Worm (Caenorhabditis elegans) whole organism, L2 larva: ENCODE results near the gene F55A11.4.
A peak's percentile ranks its signal among the peaks of the same experiment; 100 is the strongest.

Experiments
- F13H6.1 ChIP-seq: sonication (generic microtip); optimal IDR thresholded peaks from 2 replicates; lab custom pipeline; 2016; ENCODE audit warnings: missing genetic modification characterization, missing compliant biosample characterization
- R02D3.7 ChIP-seq: fragments of 150-350 bp; optimal IDR thresholded peaks from 2 replicates; lab custom pipeline; 2014; ENCODE audit warnings: missing biosample characterization, missing genetic modification characterization
- Y55F3AM.14 ChIP-seq: fragments of 200-800 bp; sonication (Bioruptor generic); optimal IDR thresholded peaks from 2 replicates; lab custom pipeline; 2018; ENCODE audit warnings: mild to moderate bottlenecking, missing genetic modification characterization, missing compliant biosample characterization
- ZK546.5 ChIP-seq: sonication (generic microtip); optimal IDR thresholded peaks from 2 replicates; lab custom pipeline; 2017; ENCODE audit warnings: missing biosample characterization, missing genetic modification characterization
- alr-1 ChIP-seq: fragments of 150-350 bp; optimal IDR thresholded peaks from 2 replicates; lab custom pipeline; 2014; ENCODE audit warnings: missing biosample characterization, missing genetic modification characterization
- ama-1 ChIP-seq: fragments of 150-350 bp; optimal IDR thresholded peaks from 2 replicates; lab custom pipeline; 2018; ENCODE audit warnings: inconsistent platforms
- blmp-1 ChIP-seq: sonication (generic microtip); optimal IDR thresholded peaks from 2 replicates; lab custom pipeline; 2017; ENCODE audit warnings: missing genetic modification characterization, mild to moderate bottlenecking, missing compliant biosample characterization, antibody characterized with exemption, moderate library complexity; ENCODE audit not compliant: insufficient read depth
- ceh-82 ChIP-seq: fragments of 150-350 bp; optimal IDR thresholded peaks from 2 replicates; lab custom pipeline; 2014; ENCODE audit warnings: missing biosample characterization, missing genetic modification characterization
- crh-2 ChIP-seq: sonication (generic microtip); optimal IDR thresholded peaks from 2 replicates; lab custom pipeline; 2017; ENCODE audit warnings: missing biosample characterization, missing genetic modification characterization
- elt-1 ChIP-seq: fragments of 150-350 bp; optimal IDR thresholded peaks from 2 replicates; lab custom pipeline; 2014; ENCODE audit warnings: missing biosample characterization, missing genetic modification characterization
- elt-3 ChIP-seq: sonication (generic microtip); optimal IDR thresholded peaks from 2 replicates; lab custom pipeline; 2017; ENCODE audit warnings: missing biosample characterization, missing genetic modification characterization
- fos-1 ChIP-seq: fragments of 150-350 bp; optimal IDR thresholded peaks from 2 replicates; lab custom pipeline; 2014; ENCODE audit warnings: missing biosample characterization, missing genetic modification characterization
- gmeb-1 ChIP-seq: fragments of 150-350 bp; optimal IDR thresholded peaks from 2 replicates; lab custom pipeline; 2014; ENCODE audit warnings: missing biosample characterization, missing genetic modification characterization
- lin-11 ChIP-seq: fragments of 150-350 bp; sonication (generic microtip); optimal IDR thresholded peaks from 2 replicates; lab custom pipeline; 2014; ENCODE audit warnings: missing biosample characterization, missing genetic modification characterization, inconsistent platforms, mixed read lengths
- lin-13 ChIP-seq: fragments of 150-350 bp; optimal IDR thresholded peaks from 2 replicates; lab custom pipeline; 2014; ENCODE audit warnings: missing biosample characterization, missing genetic modification reagents, missing genetic modification characterization
- lin-39 ChIP-seq: fragments of 150-350 bp; optimal IDR thresholded peaks from 2 replicates; lab custom pipeline; 2014; ENCODE audit warnings: missing biosample characterization, missing genetic modification reagents, missing genetic modification characterization
- lsy-2 ChIP-seq, 2 experiments: fragments of 150-350 bp in 1 of 2; sonication (generic microtip) in 1 of 2; optimal IDR thresholded peaks; 2 replicates each; lab custom pipeline; 2014 to 2017; ENCODE audit warnings: missing biosample characterization in 2 of 2, missing genetic modification characterization in 2 of 2
- mab-5 ChIP-seq: fragments of 150-350 bp; optimal IDR thresholded peaks from 2 replicates; lab custom pipeline; 2014; ENCODE audit warnings: missing biosample characterization, missing genetic modification characterization
- mbf-1 ChIP-seq: sonication (generic microtip); optimal IDR thresholded peaks from 2 replicates; lab custom pipeline; 2017; ENCODE audit warnings: missing biosample characterization, missing genetic modification characterization
- mdl-1 ChIP-seq, 2 experiments: fragments of 150-350 bp in 1 of 2; sonication (generic microtip) in 1 of 2; optimal IDR thresholded peaks; 2 replicates each; lab custom pipeline; 2017; ENCODE audit warnings: missing biosample characterization in 2 of 2, missing genetic modification characterization in 2 of 2
- nhr-10 ChIP-seq: sonication (generic microtip); optimal IDR thresholded peaks from 2 replicates; lab custom pipeline; 2017; ENCODE audit warnings: missing biosample characterization, missing genetic modification characterization
- nhr-11 ChIP-seq: fragments of 150-350 bp; optimal IDR thresholded peaks from 2 replicates; lab custom pipeline; 2014; ENCODE audit warnings: missing biosample characterization, missing genetic modification characterization
- nhr-12 ChIP-seq: fragments of 150-350 bp; optimal IDR thresholded peaks from 2 replicates; lab custom pipeline; 2014; ENCODE audit warnings: missing biosample characterization, missing genetic modification characterization
- nhr-129 ChIP-seq: fragments of 150-350 bp; optimal IDR thresholded peaks from 2 replicates; lab custom pipeline; 2014; ENCODE audit warnings: missing biosample characterization, missing genetic modification characterization
- nhr-21 ChIP-seq: fragments of 150-350 bp; optimal IDR thresholded peaks from 2 replicates; lab custom pipeline; 2014; ENCODE audit warnings: missing biosample characterization, missing genetic modification characterization
- nhr-23 ChIP-seq: fragments of 150-350 bp; optimal IDR thresholded peaks from 2 replicates; lab custom pipeline; 2014; ENCODE audit warnings: missing biosample characterization, missing genetic modification reagents, missing genetic modification characterization
- nhr-237 ChIP-seq: fragments of 150-350 bp; optimal IDR thresholded peaks from 2 replicates; lab custom pipeline; 2014; ENCODE audit warnings: missing biosample characterization, missing genetic modification characterization
- nhr-25 ChIP-seq: fragments of 150-350 bp; sonication (generic microtip); optimal IDR thresholded peaks from 3 replicates; lab custom pipeline; 2014; ENCODE audit warnings: missing biosample characterization, missing genetic modification characterization
- nhr-6 ChIP-seq: fragments of 150-350 bp; optimal IDR thresholded peaks from 2 replicates; lab custom pipeline; 2014; ENCODE audit warnings: missing biosample characterization, missing genetic modification characterization
- nhr-77 ChIP-seq: fragments of 150-350 bp; optimal IDR thresholded peaks from 2 replicates; lab custom pipeline; 2014; ENCODE audit warnings: missing biosample characterization, missing genetic modification characterization
- peb-1 ChIP-seq: fragments of 150-350 bp; optimal IDR thresholded peaks from 2 replicates; lab custom pipeline; 2014; ENCODE audit warnings: missing biosample characterization, missing genetic modification characterization
- sem-4 ChIP-seq: fragments of 150-350 bp; optimal IDR thresholded peaks from 2 replicates; lab custom pipeline; 2014; ENCODE audit warnings: missing biosample characterization, missing genetic modification reagents, missing genetic modification characterization
- skn-1 ChIP-seq: sonication (generic microtip); optimal IDR thresholded peaks from 2 replicates; lab custom pipeline; 2017; ENCODE audit warnings: missing biosample characterization, missing genetic modification characterization
- sma-9 ChIP-seq, 2 experiments: fragments of 150-350 bp in 1 of 2; sonication (generic microtip) in 1 of 2; optimal IDR thresholded peaks; 2 replicates each; lab custom pipeline; 2014 to 2016; ENCODE audit warnings: missing genetic modification characterization in 2 of 2, mild to moderate bottlenecking in 1 of 2, missing biosample characterization in 1 of 2, missing compliant biosample characterization in 1 of 2, missing genetic modification reagents in 1 of 2, moderate library complexity in 1 of 2
- snpc-4 ChIP-seq: fragments of 150-350 bp; optimal IDR thresholded peaks from 2 replicates; lab custom pipeline; 2014; ENCODE audit warnings: missing biosample characterization, missing genetic modification characterization
- unc-55 ChIP-seq: fragments of 150-350 bp; sonication (generic microtip); optimal IDR thresholded peaks from 3 replicates; lab custom pipeline; 2014; ENCODE audit warnings: missing biosample characterization, missing genetic modification reagents, missing genetic modification characterization
- unc-62 ChIP-seq: fragments of 150-350 bp; optimal IDR thresholded peaks from 2 replicates; lab custom pipeline; 2014; ENCODE audit warnings: missing biosample characterization, missing genetic modification reagents, missing genetic modification characterization
- ztf-1 ChIP-seq: fragments of 200-800 bp; sonication (Bioruptor generic); conservative IDR thresholded peaks from 2 replicates; pipeline ENCODE4 v1.3.6; 2022; ENCODE audit warnings: missing genetic modification characterization, missing compliant biosample characterization
- ztf-11 ChIP-seq: sonication (generic microtip); optimal IDR thresholded peaks from 2 replicates; lab custom pipeline; 2017; ENCODE audit warnings: missing biosample characterization, missing genetic modification characterization
- ztf-4 ChIP-seq: fragments of 150-350 bp; optimal IDR thresholded peaks from 2 replicates; lab custom pipeline; 2014; ENCODE audit warnings: missing biosample characterization, missing genetic modification characterization

The F55A11.4 gene

ce11 chrV:11817263-11817726 is 47.0 kb downstream of the F55A11.4 start:
- TF ChIP-seq mbf-1: no peak
- TF ChIP-seq Y55F3AM.14: no peak
- no peak for TF ChIP-seq mab-5 (tag; lab: Kevin White, UChicago)
- no peak for TF ChIP-seq mdl-1 (tag; optimal IDR thresholded peaks at IDR 0.05; lab: Kevin White, UChicago)
- no peak for TF ChIP-seq nhr-23
- peak; percentile 36 for TF ChIP-seq ztf-4 (tag; lab: Kevin White, UChicago)
- no peak for TF ChIP-seq elt-3 (tag; lab: Kevin White, UChicago)
- TF ChIP-seq nhr-25 (tag; lab: Kevin White, UChicago): peak; percentile 44
- TF ChIP-seq nhr-12 (tag; lab: Kevin White, UChicago): no peak
- no peak for TF ChIP-seq nhr-77 (tag; lab: Kevin White, UChicago)
- no peak for TF ChIP-seq snpc-4 (tag; lab: Kevin White, UChicago)
- no peak for TF ChIP-seq nhr-11 (tag; lab: Kevin White, UChicago)
- no peak for TF ChIP-seq nhr-6 (tag; lab: Kevin White, UChicago)
- TF ChIP-seq unc-55 (GFP tag; lab: Kevin White, UChicago): no peak
- TF ChIP-seq skn-1 (tag; lab: Kevin White, UChicago): no peak
- no peak for TF ChIP-seq fos-1
- peak; percentile 1 for TF ChIP-seq ama-1 (lab: Kevin White, UChicago)
- TF ChIP-seq ztf-11 (tag; lab: Kevin White, UChicago): no peak
- no peak for TF ChIP-seq sma-9 (GFP tag; optimal IDR thresholded peaks at IDR 0.05; lab: Kevin White, UChicago)
- no peak for TF ChIP-seq sma-9 (tag; optimal IDR thresholded peaks at IDR 0.05; lab: Kevin White, UChicago)
- TF ChIP-seq nhr-21 (tag; lab: Kevin White, UChicago): peak; percentile 27
- TF ChIP-seq nhr-237 (tag; lab: Kevin White, UChicago): no peak
- TF ChIP-seq lin-13 (GFP tag; lab: Kevin White, UChicago): no peak
- TF ChIP-seq R02D3.7 (tag; lab: Kevin White, UChicago): no peak
- TF ChIP-seq lsy-2 (tag; optimal IDR thresholded peaks at IDR 0.05; lab: Kevin White, UChicago): peak in 1 of 2 experiments; percentile 16

- TF ChIP-seq nhr-6 (tag; lab: Kevin White, UChicago): no peak
- TF ChIP-seq mbf-1: no peak
- TF ChIP-seq elt-1: no peak
- TF ChIP-seq gmeb-1: no peak
- no peak for TF ChIP-seq unc-62 (GFP tag; lab: Kevin White, UChicago)
- no peak for TF ChIP-seq Y55F3AM.14
- TF ChIP-seq unc-55 (GFP tag; lab: Kevin White, UChicago): no peak
- no peak for TF ChIP-seq mab-5 (tag; lab: Kevin White, UChicago)
- TF ChIP-seq ztf-1 (GFP tag; lab: Robert Waterston, UW): no peak
- TF ChIP-seq, all 48 proteins: peak for 0
Measured at ce11 chrV:11818064-11818463, 47.8 kb downstream of the F55A11.4 start.

- TF ChIP-seq elt-1: no peak
- no peak for TF ChIP-seq fos-1
- no peak for TF ChIP-seq unc-55 (GFP tag; lab: Kevin White, UChicago)
- no peak for TF ChIP-seq sem-4
- no peak for TF ChIP-seq blmp-1 (tag; lab: Kevin White, UChicago)
- no peak for TF ChIP-seq nhr-129 (tag; lab: Kevin White, UChicago)
- no peak for TF ChIP-seq F13H6.1
- no peak for TF ChIP-seq elt-3 (tag; lab: Kevin White, UChicago)
- no peak for TF ChIP-seq alr-1
- no peak for TF ChIP-seq mdl-1 (tag; optimal IDR thresholded peaks at IDR 0.05; lab: Kevin White, UChicago)
- no peak for TF ChIP-seq ama-1 (lab: Kevin White, UChicago)
- TF ChIP-seq snpc-4 (tag; lab: Kevin White, UChicago): no peak
- TF ChIP-seq gmeb-1: no peak
- TF ChIP-seq ZK546.5 (tag; lab: Kevin White, UChicago): no peak
Measured at ce11 chrV:11818786-11819185, 48.5 kb downstream of the F55A11.4 start.

ce11 chrV:11819451-11819850 is 49.2 kb downstream of the F55A11.4 start:
- TF ChIP-seq crh-2 (tag; lab: Kevin White, UChicago) (no peak), ZK546.5 (tag; lab: Kevin White, UChicago) (no peak), nhr-10 (tag; lab: Kevin White, UChicago) (no peak), peb-1 (tag; lab: Kevin White, UChicago) (no peak), lin-11 (tag; lab: Kevin White, UChicago) (no peak), nhr-6 (tag; lab: Kevin White, UChicago) (no peak), nhr-25 (tag; lab: Kevin White, UChicago) (no peak), ceh-82 (tag; lab: Kevin White, UChicago) (no peak), elt-3 (tag; lab: Kevin White, UChicago) (no peak), nhr-23 (no peak), lin-39 (tag; lab: Kevin White, UChicago) (no peak)
